Fruit fly (Drosophila melanogaster) whole organism, prepupa: ENCODE data around the gene CG5104.
A peak's percentile ranks its signal among the peaks of the same experiment; 100 is the strongest.

ENCODE experiments used
- Blimp-1 ChIP-seq: fragments of 200-800 bp; sonication (Bioruptor generic); optimal IDR thresholded peaks from 3 replicates; lab custom pipeline; 2017; ENCODE audit warnings: missing biosample characterization, missing genetic modification characterization, mild to moderate bottlenecking, moderate library complexity, missing genetic modification reagents
- CG10669 ChIP-seq: fragments of 200-800 bp; sonication (Bioruptor generic); optimal IDR thresholded peaks from 3 replicates; lab custom pipeline; 2018; ENCODE audit warnings: missing biosample characterization, mild to moderate bottlenecking, missing genetic modification characterization, moderate library complexity
- CG11294 ChIP-seq: fragments of 200-800 bp; sonication (Bioruptor generic); IDR thresholded peaks from 2 replicates; pipeline ENCODE4 v1.3.6; 2022; ENCODE audit warnings: missing biosample characterization, missing genetic modification characterization
- CG11762 ChIP-seq: fragments of 200-800 bp; sonication (Bioruptor generic); optimal IDR thresholded peaks from 3 replicates; lab custom pipeline; 2016; ENCODE audit warnings: missing biosample characterization, missing genetic modification characterization; ENCODE audit not compliant: insufficient read depth
- CG15336 ChIP-seq: fragments of 200-800 bp; sonication (Bioruptor generic); IDR thresholded peaks from 2 replicates; pipeline ENCODE4 v1.3.6; 2022; ENCODE audit warnings: missing biosample characterization, missing genetic modification characterization
- CG16779 ChIP-seq: fragments of 200-800 bp; sonication (Bioruptor generic); optimal IDR thresholded peaks from 3 replicates; lab custom pipeline; 2017; ENCODE audit warnings: missing biosample characterization, mild to moderate bottlenecking, missing genetic modification characterization
- CG3032 ChIP-seq: fragments of 200-800 bp; optimal IDR thresholded peaks from 2 replicates; lab custom pipeline; 2019; ENCODE audit warnings: missing biosample characterization, mild to moderate bottlenecking, missing genetic modification characterization, moderate library complexity
- CG31627 ChIP-seq: fragments of 200-800 bp; sonication (Bioruptor generic); optimal IDR thresholded peaks from 3 replicates; lab custom pipeline; 2016; ENCODE audit warnings: missing biosample characterization, missing genetic modification characterization
- CG34406 ChIP-seq: fragments of 200-800 bp; sonication (Bioruptor generic); optimal IDR thresholded peaks from 3 replicates; lab custom pipeline; 2016; ENCODE audit warnings: missing biosample characterization, missing genetic modification characterization
- CG6276 ChIP-seq: fragments of 200-800 bp; sonication (Bioruptor generic); optimal IDR thresholded peaks from 2 replicates; lab custom pipeline; 2017; ENCODE audit warnings: missing biosample characterization, mild to moderate bottlenecking, missing genetic modification characterization
- CG6854 ChIP-seq: fragments of 200-800 bp; sonication (Bioruptor generic); optimal IDR thresholded peaks from 2 replicates; lab custom pipeline; 2017; ENCODE audit warnings: missing biosample characterization, mild to moderate bottlenecking, missing genetic modification characterization
- CG7368 ChIP-seq: fragments of 200-800 bp; sonication (Bioruptor generic); optimal IDR thresholded peaks from 3 replicates; lab custom pipeline; 2016; ENCODE audit warnings: missing biosample characterization, missing genetic modification characterization
- CG8119 ChIP-seq: fragments of 200-800 bp; sonication (Bioruptor generic); IDR thresholded peaks from 3 replicates; pipeline ENCODE4 v1.3.6; 2022; ENCODE audit warnings: missing biosample characterization, missing genetic modification characterization
- CG8319 ChIP-seq: fragments of 200-800 bp; sonication (Bioruptor generic); optimal IDR thresholded peaks from 3 replicates; lab custom pipeline; 2016; ENCODE audit warnings: missing biosample characterization, missing genetic modification characterization
- CG8632 ChIP-seq: fragments of 200-800 bp; sonication (Bioruptor generic); optimal IDR thresholded peaks from 3 replicates; lab custom pipeline; 2016; ENCODE audit warnings: missing biosample characterization, missing genetic modification characterization
- Eip78C ChIP-seq: fragments of 200-800 bp; sonication (Bioruptor generic); peaks from one replicate; lab custom pipeline; 2016; ENCODE audit warnings: missing biosample characterization, missing genetic modification characterization
- Eip93F ChIP-seq: fragments of 200-800 bp; sonication (Bioruptor generic); optimal IDR thresholded peaks from 2 replicates; lab custom pipeline; 2016; ENCODE audit warnings: missing biosample characterization, mild to moderate bottlenecking, missing genetic modification characterization
- Ets21C ChIP-seq: fragments of 200-800 bp; sonication (Bioruptor generic); optimal IDR thresholded peaks from 3 replicates; lab custom pipeline; 2016; ENCODE audit warnings: missing biosample characterization, missing genetic modification characterization
- Ets96B ChIP-seq: fragments of 200-800 bp; optimal IDR thresholded peaks from 2 replicates; lab custom pipeline; 2019; ENCODE audit warnings: missing biosample characterization, mild to moderate bottlenecking, missing genetic modification characterization, moderate library complexity
- Hr38 ChIP-seq: sonication (Bioruptor generic); optimal IDR thresholded peaks from 2 replicates; lab custom pipeline; 2016; ENCODE audit warnings: missing biosample characterization, missing genetic modification characterization
- Hr39 ChIP-seq: fragments of 200-800 bp; sonication (Bioruptor generic); optimal IDR thresholded peaks from 2 replicates; lab custom pipeline; 2016; ENCODE audit warnings: missing biosample characterization, missing genetic modification characterization
- Lpt ChIP-seq: fragments of 200-800 bp; sonication (Bioruptor generic); optimal IDR thresholded peaks from 3 replicates; lab custom pipeline; 2016; ENCODE audit warnings: missing biosample characterization, missing genetic modification characterization
- Met ChIP-seq: fragments of 200-800 bp; sonication (Bioruptor generic); optimal IDR thresholded peaks from 3 replicates; lab custom pipeline; 2016; ENCODE audit warnings: missing biosample characterization, missing genetic modification characterization
- OdsH ChIP-seq: fragments of 200-800 bp; sonication (Bioruptor generic); optimal IDR thresholded peaks from 3 replicates; lab custom pipeline; 2016; ENCODE audit warnings: missing biosample characterization, missing genetic modification characterization
- Sox102F ChIP-seq: fragments of 200-800 bp; sonication (Bioruptor generic); optimal IDR thresholded peaks from 2 replicates; lab custom pipeline; 2016; ENCODE audit warnings: missing biosample characterization, mild to moderate bottlenecking, missing genetic modification characterization
- Sox14 ChIP-seq: fragments of 200-800 bp; sonication (Bioruptor generic); optimal IDR thresholded peaks from 3 replicates; lab custom pipeline; 2016; ENCODE audit warnings: missing biosample characterization, missing genetic modification characterization
- Sox15 ChIP-seq: fragments of 200-800 bp; sonication (Bioruptor generic); optimal IDR thresholded peaks from 3 replicates; lab custom pipeline; 2016; ENCODE audit warnings: missing biosample characterization, missing genetic modification characterization
- achi ChIP-seq: fragments of 200-800 bp; sonication (Bioruptor generic); optimal IDR thresholded peaks from 3 replicates; lab custom pipeline; 2016; ENCODE audit warnings: missing biosample characterization, missing genetic modification characterization
- acj6 ChIP-seq: fragments of 200-800 bp; sonication (Bioruptor generic); optimal IDR thresholded peaks from 3 replicates; lab custom pipeline; 2016; ENCODE audit warnings: missing biosample characterization, missing genetic modification characterization
- cyc ChIP-seq: fragments of 200-800 bp; sonication (Bioruptor generic); optimal IDR thresholded peaks from 3 replicates; lab custom pipeline; 2016; ENCODE audit warnings: missing biosample characterization, missing genetic modification characterization
- dac ChIP-seq: fragments of 200-800 bp; sonication (Bioruptor generic); optimal IDR thresholded peaks from 2 replicates; lab custom pipeline; 2017; ENCODE audit warnings: missing biosample characterization, mild to moderate bottlenecking, missing genetic modification characterization
- eg ChIP-seq: fragments of 200-800 bp; sonication (Bioruptor generic); IDR thresholded peaks from 3 replicates; pipeline ENCODE4 v1.3.6; 2022; ENCODE audit warnings: missing biosample characterization, missing genetic modification characterization
- esn ChIP-seq: fragments of 200-800 bp; sonication (Bioruptor generic); optimal IDR thresholded peaks from 2 replicates; lab custom pipeline; 2016; ENCODE audit warnings: missing biosample characterization, mild to moderate bottlenecking, missing genetic modification characterization, moderate library complexity
- fd85E ChIP-seq: fragments of 200-800 bp; sonication (Bioruptor generic); optimal IDR thresholded peaks from 3 replicates; lab custom pipeline; 2016; ENCODE audit warnings: missing biosample characterization, missing genetic modification characterization
- fkh ChIP-seq: fragments of 200-800 bp; sonication (Bioruptor generic); optimal IDR thresholded peaks from 3 replicates; lab custom pipeline; 2017; ENCODE audit warnings: missing biosample characterization, mild to moderate bottlenecking, missing genetic modification characterization, moderate library complexity
- lz ChIP-seq: fragments of 200-800 bp; sonication (Bioruptor generic); optimal IDR thresholded peaks from 3 replicates; lab custom pipeline; 2016; ENCODE audit warnings: missing biosample characterization, missing genetic modification characterization
- pdm3 ChIP-seq: fragments of 200-800 bp; sonication (Bioruptor generic); optimal IDR thresholded peaks from 3 replicates; lab custom pipeline; 2016; ENCODE audit warnings: missing biosample characterization, missing genetic modification characterization
- salr ChIP-seq, 2 experiments: fragments of 200-800 bp; sonication (Bioruptor generic); optimal IDR thresholded peaks; 3 replicates each; lab custom pipeline; 2016 to 2018; ENCODE audit warnings: missing biosample characterization in 2 of 2, missing genetic modification characterization in 2 of 2, mild to moderate bottlenecking in 1 of 2
- spab ChIP-seq: fragments of 200-800 bp; sonication (Bioruptor generic); optimal IDR thresholded peaks from 2 replicates; lab custom pipeline; 2017; ENCODE audit warnings: missing biosample characterization, mild to moderate bottlenecking, missing genetic modification characterization, missing genetic modification reagents
- svp ChIP-seq: fragments of 200-800 bp; sonication (Bioruptor generic); peaks from one replicate; lab custom pipeline; 2016; ENCODE audit warnings: missing biosample characterization, missing genetic modification characterization
- topi ChIP-seq: fragments of 200-800 bp; sonication (Bioruptor generic); optimal IDR thresholded peaks from 3 replicates; lab custom pipeline; 2016; ENCODE audit warnings: missing biosample characterization, missing genetic modification characterization
- vri ChIP-seq: fragments of 200-800 bp; sonication (Bioruptor generic); optimal IDR thresholded peaks from 3 replicates; lab custom pipeline; 2016; ENCODE audit warnings: missing biosample characterization, mild to moderate bottlenecking, missing genetic modification characterization

Gene CG5104

DNA sequence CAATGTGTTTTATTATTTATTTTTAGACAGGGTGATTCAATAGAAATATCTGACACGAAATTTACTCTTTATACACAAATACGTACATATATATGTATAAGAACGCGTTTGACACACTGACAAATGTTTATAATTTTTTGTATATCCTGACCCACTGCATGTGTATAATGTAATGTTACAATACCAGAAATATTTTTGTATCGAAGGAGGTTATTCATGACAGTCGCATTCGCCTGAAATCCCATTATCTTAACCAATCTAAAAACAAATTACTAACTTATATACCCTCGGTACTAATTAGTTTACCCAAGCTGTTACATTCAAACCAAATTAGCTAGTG is 26.6 kb upstream of the CG5104 start (continued):
- no peak for TF ChIP-seq eg (GFP tag; lab: Robert Waterston, UW)
- peak; percentile 9 for TF ChIP-seq Ets96B (tag; lab: Kevin White, UChicago)
- TF ChIP-seq CG10669 (GFP tag; lab: Kevin White, UChicago) = no peak
- TF ChIP-seq Sox102F (GFP tag; lab: Kevin White, UChicago) = no peak
- TF ChIP-seq CG15336 (GFP tag; lab: Robert Waterston, UW) = peak; percentile 25; the same call in 1 of the 2 replicates
- no peak for TF ChIP-seq Sox14 (GFP tag; lab: Kevin White, UChicago)
- peak; percentile 8 for TF ChIP-seq Met (GFP tag; lab: Kevin White, UChicago)
- TF ChIP-seq CG7368 (GFP tag; lab: Kevin White, UChicago) = no peak
- TF ChIP-seq CG6854 (GFP tag; lab: Kevin White, UChicago) = no peak
- TF ChIP-seq spab = no peak
- no peak for TF ChIP-seq esn
- TF ChIP-seq Hr38 (GFP tag; lab: Kevin White, UChicago) = no peak
- no peak for TF ChIP-seq salr (GFP tag; optimal IDR thresholded peaks at IDR 0.05; lab: Kevin White, UChicago)
- no peak for TF ChIP-seq CG31627 (GFP tag; lab: Kevin White, UChicago)
- TF ChIP-seq CG34406 (GFP tag; lab: Kevin White, UChicago) = no peak
- TF ChIP-seq Eip93F (GFP tag; lab: Kevin White, UChicago) = no peak
- TF ChIP-seq Sox15 (GFP tag; lab: Kevin White, UChicago) = no peak

DNA sequence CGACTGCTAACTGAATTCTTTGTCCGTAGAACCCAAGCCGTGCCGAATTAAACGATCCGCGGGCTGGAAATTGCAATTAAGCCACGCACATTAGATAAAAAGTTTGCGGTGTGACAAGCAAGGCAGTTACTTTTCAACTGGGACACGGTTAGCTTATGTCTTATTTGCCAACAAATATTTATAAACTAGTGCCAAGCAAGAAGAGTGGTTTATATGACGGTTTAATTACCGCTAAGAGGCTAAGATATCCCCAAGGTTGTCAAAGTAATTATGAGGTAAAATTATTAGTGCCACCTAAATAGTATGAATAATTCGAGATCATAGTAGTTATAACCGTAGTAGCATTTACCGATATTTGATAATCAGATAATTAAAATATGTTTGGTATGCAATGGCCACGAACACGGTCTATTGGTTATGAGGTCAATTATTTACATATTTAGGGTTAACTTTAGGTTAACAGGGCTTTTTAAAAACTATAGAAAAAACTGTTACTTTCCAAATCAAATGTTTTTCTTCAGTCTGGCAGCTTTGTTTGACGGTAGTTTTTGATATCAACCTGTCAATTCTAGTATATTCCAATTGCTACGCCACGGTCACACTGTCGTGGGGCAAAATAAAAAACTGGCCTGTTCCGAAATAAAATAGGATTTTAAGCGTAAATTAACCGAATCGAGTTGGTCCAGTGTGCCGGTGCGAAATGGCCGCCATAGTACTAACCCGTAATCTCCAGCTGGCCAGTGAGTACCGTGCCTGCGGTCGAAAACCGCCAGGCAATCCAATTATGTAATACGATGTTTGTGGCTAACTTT is 25.8 kb upstream of the CG5104 start, which contains the start of gene ZnT77C:
TSS of gene ZnT77C (minus strand) at position 142 of the 812 bp plus-strand sequence.
- peak; percentile 37 for TF ChIP-seq Eip78C (GFP tag; lab: Kevin White, UChicago)
- no peak for TF ChIP-seq OdsH
- no peak for TF ChIP-seq Ets21C (GFP tag; lab: Kevin White, UChicago)
- TF ChIP-seq vri (GFP tag; lab: Kevin White, UChicago) = peak; percentile 83
- peak; percentile 5 for TF ChIP-seq Sox14 (GFP tag; lab: Kevin White, UChicago)

DNA sequence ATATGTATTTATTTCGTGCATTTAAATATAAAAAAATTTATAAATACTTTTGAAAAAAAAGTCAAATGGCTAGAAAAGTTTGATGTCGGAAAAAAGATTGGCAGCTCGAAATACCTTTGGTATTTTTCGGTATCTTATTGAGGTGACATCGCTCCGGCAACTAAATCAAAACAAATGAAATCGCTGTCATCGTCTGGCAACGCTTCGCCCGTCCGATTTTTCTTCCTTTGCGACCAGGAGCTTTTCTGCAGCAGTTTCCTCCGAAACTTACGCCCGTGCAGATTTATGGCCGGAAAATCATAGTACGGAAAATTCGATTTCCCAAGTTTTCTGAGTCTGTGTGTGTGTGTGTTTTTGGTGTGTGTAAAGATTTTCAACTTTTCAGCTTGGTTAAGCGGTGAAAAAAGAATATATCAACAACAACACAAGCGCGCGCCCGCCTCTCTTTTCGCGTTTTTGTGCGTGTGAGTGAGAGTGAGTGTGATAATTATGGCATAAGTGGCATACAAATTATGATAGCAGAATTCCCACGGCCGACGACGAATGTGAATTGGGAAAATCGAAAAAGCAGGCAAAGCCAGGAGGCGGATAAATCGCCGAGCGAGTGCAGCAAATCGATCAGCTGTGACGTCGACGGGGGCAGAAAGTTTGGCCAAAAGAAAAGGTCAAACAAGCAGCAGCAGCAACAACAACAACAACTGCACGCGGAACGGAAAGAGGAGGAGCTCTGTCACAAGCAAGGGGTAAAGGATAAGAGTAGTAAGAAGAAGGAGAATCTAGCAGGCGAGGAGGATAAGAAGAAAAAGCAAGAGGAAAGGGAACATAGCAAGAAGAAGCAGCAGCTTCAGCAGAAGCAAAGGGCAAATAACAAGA is 23.4 kb upstream of the CG5104 start, which contains the start of gene CG32425:
TSS of gene CG32425 (plus strand) at position 200 of the 873 bp plus-strand sequence.
- no peak for TF ChIP-seq Ets96B (tag; lab: Kevin White, UChicago)
- no peak for TF ChIP-seq esn
- no peak for TF ChIP-seq lz (GFP tag; lab: Kevin White, UChicago)
- TF ChIP-seq achi (GFP tag; lab: Kevin White, UChicago) = no peak
- TF ChIP-seq spab = no peak
- no peak for TF ChIP-seq CG15336 (GFP tag; lab: Robert Waterston, UW)
- TF ChIP-seq CG6854 (GFP tag; lab: Kevin White, UChicago) = peak; percentile 54
- peak; percentile 88 for TF ChIP-seq vri (GFP tag; lab: Kevin White, UChicago)
- TF ChIP-seq CG8319 (GFP tag; lab: Kevin White, UChicago) = no peak
- TF ChIP-seq CG8632 = no peak
- TF ChIP-seq OdsH = no peak
- TF ChIP-seq Hr39 = no peak
- TF ChIP-seq fd85E (GFP tag; lab: Kevin White, UChicago) = no peak
- no peak for TF ChIP-seq Hr38 (GFP tag; lab: Kevin White, UChicago)
- TF ChIP-seq Blimp-1 (GFP tag; lab: Kevin White, UChicago) = no peak
- no peak for TF ChIP-seq pdm3 (GFP tag; lab: Kevin White, UChicago)
- no peak for TF ChIP-seq CG7368 (GFP tag; lab: Kevin White, UChicago)
- TF ChIP-seq Ets21C (GFP tag; lab: Kevin White, UChicago) = no peak
- no peak for TF ChIP-seq Sox15 (GFP tag; lab: Kevin White, UChicago)
- TF ChIP-seq CG8119 (GFP tag; lab: Robert Waterston, UW) = no peak
- no peak for TF ChIP-seq CG3032 (tag; lab: Kevin White, UChicago)
- no peak for TF ChIP-seq Eip93F (GFP tag; lab: Kevin White, UChicago)
- no peak for TF ChIP-seq CG6276 (GFP tag; lab: Kevin White, UChicago)
- no peak for TF ChIP-seq CG11762 (GFP tag; lab: Kevin White, UChicago)
- TF ChIP-seq svp = no peak
- no peak for TF ChIP-seq acj6
- TF ChIP-seq Eip78C (GFP tag; lab: Kevin White, UChicago) = peak; percentile 37
- no peak for TF ChIP-seq CG11294 (GFP tag; lab: Robert Waterston, UW)
- no peak for TF ChIP-seq CG31627 (GFP tag; lab: Kevin White, UChicago)
- TF ChIP-seq fkh = peak; percentile 47
- TF ChIP-seq Lpt (GFP tag; lab: Kevin White, UChicago) = no peak
- TF ChIP-seq CG16779 (tag; lab: Kevin White, UChicago) = no peak
- TF ChIP-seq salr (GFP tag; optimal IDR thresholded peaks at IDR 0.05; lab: Kevin White, UChicago) = no peak
- TF ChIP-seq dac = no peak
- TF ChIP-seq topi (GFP tag; lab: Kevin White, UChicago) = no peak
- no peak for TF ChIP-seq Met (GFP tag; lab: Kevin White, UChicago)
- TF ChIP-seq cyc (GFP tag; lab: Kevin White, UChicago) = no peak
